Fruit fly (Drosophila melanogaster) whole organism, wandering third instar larva: ENCODE results near the gene CG3430.

Experiments
- Abd-B ChIP-seq: fragments of >200 bp; optimal IDR thresholded peaks from 2 replicates; lab custom pipeline; 2017; ENCODE audit warnings: missing biosample characterization, missing genetic modification characterization
- CG32264 ChIP-seq: fragments of 200-800 bp; sonication (Bioruptor generic); optimal IDR thresholded peaks from 2 replicates; lab custom pipeline; 2016; ENCODE audit warnings: missing biosample characterization, missing genetic modification characterization
- CG9705 ChIP-seq: fragments of 200-800 bp; sonication (Bioruptor generic); optimal IDR thresholded peaks from 2 replicates; lab custom pipeline; 2018; ENCODE audit warnings: missing biosample characterization, mild to moderate bottlenecking, missing genetic modification characterization
- CrebA ChIP-seq: fragments of 200-800 bp; sonication (Bioruptor generic); optimal IDR thresholded peaks from 2 replicates; lab custom pipeline; 2016; ENCODE audit warnings: missing biosample characterization, mild to moderate bottlenecking, missing genetic modification characterization, borderline replicate concordance
- Hnf4 ChIP-seq: fragments of 200-800 bp; sonication (Bioruptor generic); optimal IDR thresholded peaks from 2 replicates; lab custom pipeline; 2016; ENCODE audit warnings: missing biosample characterization, mild to moderate bottlenecking, missing genetic modification characterization
- OdsH ChIP-seq: fragments of 200-800 bp; sonication (Bioruptor generic); optimal IDR thresholded peaks from 2 replicates; lab custom pipeline; 2016; ENCODE audit warnings: missing biosample characterization, mild to moderate bottlenecking, missing genetic modification characterization
- Rel ChIP-seq, 2 experiments: fragments of 200-800 bp; sonication (Bioruptor generic) in 1 of 2; optimal IDR thresholded peaks; 2 replicates in 1 of 2; 3 replicates in 1 of 2; lab custom pipeline; 2016 to 2019; ENCODE audit warnings: mild to moderate bottlenecking in 2 of 2, missing biosample characterization in 2 of 2, missing genetic modification characterization in 2 of 2, moderate library complexity in 1 of 2
- dsf ChIP-seq: sonication (Bioruptor generic); optimal IDR thresholded peaks from 2 replicates; lab custom pipeline; 2016; ENCODE audit warnings: missing biosample characterization, missing genetic modification characterization, borderline replicate concordance
- lola ChIP-seq: fragments of >200 bp; optimal IDR thresholded peaks from 2 replicates; lab custom pipeline; 2017; ENCODE audit warnings: missing biosample characterization, missing genetic modification characterization
- pan ChIP-seq: fragments of >200 bp; optimal IDR thresholded peaks from 2 replicates; lab custom pipeline; 2017
- usp ChIP-seq: fragments of >200 bp; optimal IDR thresholded peaks from 2 replicates; lab custom pipeline; 2017; ENCODE audit warnings: missing biosample characterization, missing genetic modification characterization

- TF ChIP-seq CG9705 (GFP tag; lab: Kevin White, UChicago), result no peak
- TF ChIP-seq dsf (GFP tag; lab: Kevin White, UChicago), result no peak
- no peak for TF ChIP-seq pan (lab: Kevin White, UChicago)
- TF ChIP-seq Abd-B, result no peak
- TF ChIP-seq CrebA (GFP tag; lab: Kevin White, UChicago), result no peak
- TF ChIP-seq usp (GFP tag; lab: Kevin White, UChicago), result no peak
- no peak for TF ChIP-seq lola (GFP tag; lab: Kevin White, UChicago)
- TF ChIP-seq OdsH (GFP tag; lab: Kevin White, UChicago), result no peak
- no peak for TF ChIP-seq CG32264 (GFP tag; lab: Kevin White, UChicago)
- TF ChIP-seq Rel (GFP tag; optimal IDR thresholded peaks at IDR 0.05; lab: Kevin White, UChicago), result no peak
- no peak for TF ChIP-seq Rel (tag; optimal IDR thresholded peaks at IDR 0.05; lab: Kevin White, UChicago)
- TF ChIP-seq Hnf4 (GFP tag; lab: Kevin White, UChicago), result no peak
Observed at dm6 chr2L:6939698-6940097, 17.1 kb upstream of the CG3430 start.
